Worm (Caenorhabditis elegans): ENCODE results near the gene ZK1290.14.

The ZK1290.14 gene

DNA sequence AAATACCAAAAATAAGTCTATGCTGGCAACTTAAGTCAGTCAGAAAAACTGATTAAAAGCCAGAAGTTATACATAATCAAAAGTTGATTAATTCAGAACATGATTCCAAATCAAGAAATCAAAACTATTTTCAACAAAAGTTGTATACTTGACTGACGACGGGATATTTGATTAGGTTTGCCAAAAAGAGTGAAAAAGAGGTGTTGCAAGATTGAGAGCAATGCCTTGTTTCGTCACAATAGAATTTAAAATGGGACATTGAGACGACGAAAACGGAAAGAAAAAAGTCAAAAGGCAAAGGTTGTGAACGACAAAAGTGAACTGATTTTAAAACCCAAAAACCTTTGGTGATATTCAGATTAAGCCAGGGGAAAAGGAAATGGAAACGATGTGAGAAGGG, 3.5 kb upstream of the ZK1290.14 start:
- TF ChIP-seq nhr-129 (tag; optimal IDR thresholded peaks at IDR 0.05) = no peak
- no peak for TF ChIP-seq blmp-1 (tag; optimal IDR thresholded peaks at IDR 0.05; ENCODE audit: insufficient read depth)
- no peak for TF ChIP-seq lin-39 (tag; optimal IDR thresholded peaks at IDR 0.05)
- TF ChIP-seq skn-1 (tag; optimal IDR thresholded peaks at IDR 0.05) = no peak
- no peak for TF ChIP-seq F13H6.1 (tag; optimal IDR thresholded peaks at IDR 0.05)
- no peak for TF ChIP-seq sem-4 (tag; optimal IDR thresholded peaks at IDR 0.05)
- no peak for TF ChIP-seq nhr-77 (tag; optimal IDR thresholded peaks at IDR 0.05)
- no peak for TF ChIP-seq nhr-11 (tag; optimal IDR thresholded peaks at IDR 0.05)
- TF ChIP-seq fos-1 (tag; optimal IDR thresholded peaks at IDR 0.05) = no peak
- no peak for TF ChIP-seq nhr-6 (tag; optimal IDR thresholded peaks at IDR 0.05)
- no peak for TF ChIP-seq ztf-11 (tag; optimal IDR thresholded peaks at IDR 0.05)
- TF ChIP-seq nhr-10 (tag; optimal IDR thresholded peaks at IDR 0.05) = no peak
- no peak for TF ChIP-seq peb-1 (tag; optimal IDR thresholded peaks at IDR 0.05)
- no peak for TF ChIP-seq snpc-4 (tag; optimal IDR thresholded peaks at IDR 0.05)
- no peak for TF ChIP-seq sma-3 (GFP tag; optimal IDR thresholded peaks at IDR 0.05)
- no peak for TF ChIP-seq dmd-4 (tag; optimal IDR thresholded peaks at IDR 0.05)

DNA sequence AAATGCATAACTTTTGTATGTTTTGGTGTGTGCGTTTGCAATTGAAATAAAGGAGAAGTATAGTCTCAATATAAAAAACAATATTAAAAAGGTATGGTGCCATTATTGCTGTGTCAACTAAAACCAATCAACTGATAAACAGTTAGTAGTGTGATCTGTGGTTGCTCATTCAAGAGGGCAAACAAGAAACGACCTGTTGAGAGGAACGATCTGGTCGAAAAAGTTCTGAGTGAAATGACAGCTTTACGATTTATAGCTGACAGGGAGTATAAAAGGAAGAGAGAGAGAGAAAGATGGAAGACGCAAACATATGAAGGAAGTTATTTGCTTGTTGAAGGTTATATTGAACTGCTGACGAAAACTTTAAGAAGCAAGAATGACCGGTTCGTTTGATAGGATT, 2.6 kb upstream of the ZK1290.14 start:
- TF ChIP-seq ama-1 (optimal IDR thresholded peaks at IDR 0.05) (no peak), C34F6.9 (tag; optimal IDR thresholded peaks at IDR 0.05) (no peak), nhr-25 (tag; optimal IDR thresholded peaks at IDR 0.05) (peak; percentile 6), ztf-11 (tag; optimal IDR thresholded peaks at IDR 0.05) (no peak), R02D3.7 (tag; optimal IDR thresholded peaks at IDR 0.05) (no peak), fos-1 (tag; optimal IDR thresholded peaks at IDR 0.05) (peak; percentile 2), crh-2 (tag; optimal IDR thresholded peaks at IDR 0.05) (no peak)

DNA sequence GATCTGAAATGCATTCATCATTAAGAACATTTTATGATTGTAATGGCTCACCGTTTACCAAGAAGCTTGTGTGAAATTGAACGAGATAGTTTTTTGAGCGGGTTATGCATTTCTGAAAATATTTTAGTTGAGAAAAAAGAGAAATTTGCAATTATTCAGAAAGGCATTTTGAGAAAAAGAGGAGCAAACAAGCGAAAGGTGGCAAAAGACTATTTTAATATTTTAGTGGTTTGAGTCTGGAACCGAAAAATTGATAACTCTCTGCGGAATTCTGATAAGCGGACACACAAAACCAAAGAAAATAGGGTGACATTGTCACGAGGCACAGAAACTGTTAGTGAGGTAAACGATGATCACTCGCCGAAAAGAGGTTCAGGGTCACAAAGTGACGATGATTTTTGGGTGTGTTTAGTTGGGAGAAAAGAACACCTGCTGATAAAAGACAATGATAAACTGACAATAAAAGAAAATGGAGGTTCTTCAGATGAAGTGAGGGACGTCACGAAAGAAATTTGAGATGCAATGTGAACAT, 610 bp downstream of the ZK1290.14 start:
- TF ChIP-seq nhr-25 (tag; optimal IDR thresholded peaks at IDR 0.05) = peak; percentile 14
- TF ChIP-seq sma-9 (GFP tag; optimal IDR thresholded peaks at IDR 0.05) = peak; percentile 88
- no peak for TF ChIP-seq sma-9 (tag; optimal IDR thresholded peaks at IDR 0.05)
- TF ChIP-seq lin-13 (GFP tag; optimal IDR thresholded peaks at IDR 0.05) = no peak
- TF ChIP-seq zag-1 (tag; optimal IDR thresholded peaks at IDR 0.05) = no peak
- no peak for TF ChIP-seq mdl-1 (tag; optimal IDR thresholded peaks at IDR 0.05)
- TF ChIP-seq ztf-4 (tag; optimal IDR thresholded peaks at IDR 0.05) = no peak
- TF ChIP-seq nhr-6 (tag; optimal IDR thresholded peaks at IDR 0.05) = no peak
- TF ChIP-seq nhr-77 (tag; optimal IDR thresholded peaks at IDR 0.05) = no peak
- TF ChIP-seq nhr-21 (tag; optimal IDR thresholded peaks at IDR 0.05) = peak; percentile 16
- TF ChIP-seq ceh-16 (tag; optimal IDR thresholded peaks at IDR 0.05) = no peak
- TF ChIP-seq fos-1 (tag; optimal IDR thresholded peaks at IDR 0.05) = peak; percentile 91
- TF ChIP-seq ztf-11 (tag; optimal IDR thresholded peaks at IDR 0.05) = no peak
- no peak for TF ChIP-seq mbf-1 (tag; optimal IDR thresholded peaks at IDR 0.05)
- no peak for TF ChIP-seq unc-62 (GFP tag; optimal IDR thresholded peaks at IDR 0.05)
- peak; percentile 82 for TF ChIP-seq sma-3 (GFP tag; optimal IDR thresholded peaks at IDR 0.05)
- TF ChIP-seq lin-39 (tag; optimal IDR thresholded peaks at IDR 0.05) = no peak
- TF ChIP-seq lsy-2 (tag; optimal IDR thresholded peaks at IDR 0.05) = peak in 1 of 2 experiments; percentile 6
- TF ChIP-seq ceh-82 (tag; optimal IDR thresholded peaks at IDR 0.05) = no peak
- TF ChIP-seq egl-27 (tag; optimal IDR thresholded peaks at IDR 0.05) = peak; percentile 3
- no peak for TF ChIP-seq mab-5 (tag; optimal IDR thresholded peaks at IDR 0.05)
- peak; percentile 71 for TF ChIP-seq crh-2 (tag; optimal IDR thresholded peaks at IDR 0.05)
- no peak for TF ChIP-seq sem-4 (tag; optimal IDR thresholded peaks at IDR 0.05)
- no peak for TF ChIP-seq nhr-11 (tag; optimal IDR thresholded peaks at IDR 0.05)
- TF ChIP-seq ama-1 (optimal IDR thresholded peaks at IDR 0.05) = no peak
- no peak for TF ChIP-seq nhr-10 (tag; optimal IDR thresholded peaks at IDR 0.05)
- TF ChIP-seq blmp-1 (tag; optimal IDR thresholded peaks at IDR 0.05; ENCODE audit: insufficient read depth) = no peak
- TF ChIP-seq nhr-12 (tag; optimal IDR thresholded peaks at IDR 0.05) = no peak
- peak; percentile 60 for TF ChIP-seq F13H6.1 (tag; optimal IDR thresholded peaks at IDR 0.05)
- peak; percentile 50 for TF ChIP-seq gmeb-1 (tag; optimal IDR thresholded peaks at IDR 0.05)
- no peak for TF ChIP-seq elt-1 (tag; optimal IDR thresholded peaks at IDR 0.05)
- TF ChIP-seq unc-39 (tag; optimal IDR thresholded peaks at IDR 0.05) = no peak
- TF ChIP-seq alr-1 (tag; optimal IDR thresholded peaks at IDR 0.05) = no peak
- TF ChIP-seq ztf-1 (GFP tag; conservative IDR thresholded peaks at IDR 0.05) = no peak
- TF ChIP-seq skn-1 (tag; optimal IDR thresholded peaks at IDR 0.05) = no peak
- TF ChIP-seq Y55F3AM.14 (GFP tag; optimal IDR thresholded peaks at IDR 0.05) = peak; percentile 6
- TF ChIP-seq C34F6.9 (tag; optimal IDR thresholded peaks at IDR 0.05) = no peak
- TF ChIP-seq ZK546.5 (tag; optimal IDR thresholded peaks at IDR 0.05) = no peak
- TF ChIP-seq nhr-129 (tag; optimal IDR thresholded peaks at IDR 0.05) = peak; percentile 21
- TF ChIP-seq unc-55 (GFP tag; optimal IDR thresholded peaks at IDR 0.05) = no peak
- no peak for TF ChIP-seq R02D3.7 (tag; optimal IDR thresholded peaks at IDR 0.05)
- no peak for TF ChIP-seq snpc-4 (tag; optimal IDR thresholded peaks at IDR 0.05)
- no peak for TF ChIP-seq elt-3 (tag; optimal IDR thresholded peaks at IDR 0.05)
- no peak for TF ChIP-seq nhr-237 (tag; optimal IDR thresholded peaks at IDR 0.05)
- no peak for TF ChIP-seq lin-11 (tag; optimal IDR thresholded peaks at IDR 0.05)
- no peak for TF ChIP-seq peb-1 (tag; optimal IDR thresholded peaks at IDR 0.05)
- no peak for TF ChIP-seq nhr-23 (tag; optimal IDR thresholded peaks at IDR 0.05)

Measured in whole organism, L2 larva.